Fruit fly (Drosophila melanogaster) whole organism, wandering third instar larva: ENCODE results near the gene CG34375.

Experiments used
- HLH106 ChIP-seq: fragments of 200-800 bp; optimal IDR thresholded peaks from 3 replicates; lab custom pipeline; 2019; ENCODE audit warnings: missing biosample characterization, mild to moderate bottlenecking, missing genetic modification characterization, moderate library complexity
- Hr78 ChIP-seq: fragments of >200 bp; optimal IDR thresholded peaks from 2 replicates; lab custom pipeline; 2017; ENCODE audit warnings: missing biosample characterization, missing genetic modification characterization
- Hr83 ChIP-seq: fragments of 200-300 bp; sonication (Bioruptor generic); optimal IDR thresholded peaks from 2 replicates; lab custom pipeline; 2016; ENCODE audit warnings: missing biosample characterization, mild to moderate bottlenecking, missing genetic modification characterization, moderate library complexity; ENCODE audit not compliant: poor library complexity, severe bottlenecking
- Myc ChIP-seq: fragments of >200 bp; optimal IDR thresholded peaks from 2 replicates; lab custom pipeline; 2017
- OdsH ChIP-seq: fragments of 200-800 bp; sonication (Bioruptor generic); optimal IDR thresholded peaks from 2 replicates; lab custom pipeline; 2016; ENCODE audit warnings: missing biosample characterization, mild to moderate bottlenecking, missing genetic modification characterization
- Sp1 ChIP-seq: fragments of 200-800 bp; sonication (Bioruptor generic); optimal IDR thresholded peaks from 3 replicates; lab custom pipeline; 2019; ENCODE audit warnings: missing biosample characterization, mild to moderate bottlenecking, missing genetic modification characterization, moderate library complexity
- brk ChIP-seq: fragments of 200-800 bp; sonication (Bioruptor generic); optimal IDR thresholded peaks from 2 replicates; lab custom pipeline; 2016; ENCODE audit warnings: missing biosample characterization, mild to moderate bottlenecking, missing genetic modification characterization
- dl ChIP-seq, 2 experiments: fragments of 175-275, 200-275 bp in 1 of 2; fragments of 200-275 bp in 1 of 2; sonication (Bioruptor generic); optimal IDR thresholded peaks; lab custom pipeline; 2018; ENCODE audit warnings: mild to moderate bottlenecking in 2 of 2, missing biosample characterization in 2 of 2, missing genetic modification characterization in 2 of 2, moderate library complexity in 2 of 2; ENCODE audit not compliant: partially characterized antibody in 2 of 2, insufficient read depth in 1 of 2
- fru ChIP-seq: fragments of 200-800 bp; sonication (Bioruptor generic); optimal IDR thresholded peaks from 3 replicates; lab custom pipeline; 2016; ENCODE audit warnings: missing biosample characterization, mild to moderate bottlenecking, missing genetic modification characterization
- pan ChIP-seq: fragments of >200 bp; optimal IDR thresholded peaks from 2 replicates; lab custom pipeline; 2017

- no peak for TF ChIP-seq Myc (lab: Kevin White, UChicago)
- no peak for TF ChIP-seq HLH106 (tag; lab: Kevin White, UChicago)
- TF ChIP-seq dl (GFP tag; optimal IDR thresholded peaks at IDR 0.05; lab: Kevin White, UChicago; ENCODE audit: insufficient read depth in 1 of 2, partially characterized antibody in 2 of 2), result no peak
- no peak for TF ChIP-seq Hr78 (GFP tag; lab: Kevin White, UChicago)
- no peak for TF ChIP-seq pan
- TF ChIP-seq brk, result no peak
- no peak for TF ChIP-seq Sp1 (GFP tag; lab: Kevin White, UChicago)
- TF ChIP-seq OdsH (GFP tag; lab: Kevin White, UChicago), result no peak
- no peak for TF ChIP-seq Hr83 (GFP tag; lab: Kevin White, UChicago)
- no peak for TF ChIP-seq fru (GFP tag; lab: Kevin White, UChicago)
These were observed 25.1 kb upstream of the CG34375 start, which contains the start of gene CG13833 for dm6 chr3R:23035463-23035862.
